Worm (Caenorhabditis elegans): Measurements from ENCODE around the gene copg-1.

- TF ChIP-seq ama-1 (optimal IDR thresholded peaks at IDR 0.05) = no peak
- TF ChIP-seq hnd-1 (tag; optimal IDR thresholded peaks at IDR 0.05) = no peak
- no peak for TF ChIP-seq ets-7 (tag; optimal IDR thresholded peaks at IDR 0.05)
- no peak for TF ChIP-seq hmbx-1 (tag; optimal IDR thresholded peaks at IDR 0.05)
- TF ChIP-seq flt-1 (GFP tag; IDR thresholded peaks at IDR 0.05) = no peak
- no peak for TF ChIP-seq hmg-4 (GFP tag; optimal IDR thresholded peaks at IDR 0.05)
- TF ChIP-seq ceh-36 (tag; optimal IDR thresholded peaks at IDR 0.05) = no peak
Measured at ce11 chrIV:10153479-10153878, 1.7 kb downstream of the copg-1 start.

All from whole organism, early embryonic.